Fruit fly (Drosophila melanogaster) whole organism, embryonic: ENCODE data around the gene CG4291.

ENCODE experiments used
- Ada2b ChIP-seq: fragments of 200-800 bp; sonication (Bioruptor generic); IDR thresholded peaks from 2 replicates; pipeline ENCODE4 v1.3.6; 2022; ENCODE audit warnings: missing biosample characterization, missing genetic modification characterization
- Adf1 ChIP-seq: fragments of 200-800 bp; sonication (Bioruptor generic); IDR thresholded peaks from 2 replicates; pipeline ENCODE4 v1.3.6; 2022; ENCODE audit warnings: missing biosample characterization, missing genetic modification characterization
- Awh ChIP-seq: fragments of 200-800 bp; sonication (Bioruptor generic); IDR thresholded peaks from 2 replicates; pipeline ENCODE4, ENCODE4 v1.3.6; 2022; ENCODE audit warnings: missing biosample characterization, missing genetic modification characterization
- BtbVII ChIP-seq: fragments of 200-800 bp; sonication (Bioruptor generic); optimal IDR thresholded peaks from 3 replicates; lab custom pipeline; 2017; ENCODE audit warnings: missing biosample characterization, mild to moderate bottlenecking, missing genetic modification characterization
- CG10147 ChIP-seq: fragments of 200-800 bp; sonication (Bioruptor generic); optimal IDR thresholded peaks from 2 replicates; lab custom pipeline; 2019; ENCODE audit warnings: missing biosample characterization, mild to moderate bottlenecking, missing genetic modification characterization, moderate library complexity
- CG11504 ChIP-seq: fragments of 200-800 bp; sonication (Bioruptor generic); optimal IDR thresholded peaks from 3 replicates; lab custom pipeline; 2019; ENCODE audit warnings: missing biosample characterization, mild to moderate bottlenecking, missing genetic modification characterization, moderate library complexity
- CG12299 ChIP-seq: fragments of 200-800 bp; sonication (Bioruptor generic); optimal IDR thresholded peaks from 2 replicates; lab custom pipeline; 2018; ENCODE audit warnings: missing biosample characterization, mild to moderate bottlenecking, missing genetic modification characterization
- CG13296 ChIP-seq: fragments of 200-800 bp; sonication (Bioruptor generic); optimal IDR thresholded peaks from 3 replicates; lab custom pipeline; 2018; ENCODE audit warnings: missing biosample characterization, mild to moderate bottlenecking, missing genetic modification characterization
- CG14441 ChIP-seq: fragments of 200-800 bp; sonication (Bioruptor generic); IDR thresholded peaks from 2 replicates; pipeline ENCODE4 v1.3.6; 2022; ENCODE audit warnings: missing biosample characterization, missing genetic modification characterization
- CG14860 ChIP-seq: fragments of 200-800 bp; sonication (Bioruptor generic); IDR thresholded peaks from 3 replicates; pipeline ENCODE4 v1.3.6; 2022; ENCODE audit warnings: missing biosample characterization, missing genetic modification characterization; ENCODE audit not compliant: partially characterized antibody
- CG17186 ChIP-seq: fragments of 200-800 bp; sonication (Bioruptor generic); optimal IDR thresholded peaks from 3 replicates; lab custom pipeline; 2017; ENCODE audit warnings: missing biosample characterization, missing genetic modification reagents, missing genetic modification characterization
- CG2712 ChIP-seq: fragments of 200-800 bp; optimal IDR thresholded peaks from 3 replicates; lab custom pipeline; 2019; ENCODE audit warnings: missing biosample characterization, mild to moderate bottlenecking, missing genetic modification characterization, moderate library complexity
- CG31365 ChIP-seq: fragments of 200-800 bp; sonication (Bioruptor generic); optimal IDR thresholded peaks from 2 replicates; lab custom pipeline; 2018; ENCODE audit warnings: missing biosample characterization, mild to moderate bottlenecking, missing genetic modification characterization
- CG32772 ChIP-seq: fragments of 200-800 bp; sonication (Bioruptor generic); IDR thresholded peaks from 2 replicates; pipeline ENCODE4 v1.3.6; 2022; ENCODE audit warnings: missing biosample characterization, missing genetic modification characterization
- CG4282 ChIP-seq: fragments of 200-800 bp; sonication (Bioruptor generic); optimal IDR thresholded peaks from 2 replicates; lab custom pipeline; 2016; ENCODE audit warnings: missing biosample characterization, missing genetic modification characterization
- CG4360 ChIP-seq: fragments of 200-800 bp; sonication (Bioruptor generic); IDR thresholded peaks from 2 replicates; pipeline ENCODE4 v1.3.6; 2022; ENCODE audit warnings: missing biosample characterization, missing genetic modification characterization
- CG7839 ChIP-seq: fragments of 200-800 bp; sonication (Bioruptor generic); optimal IDR thresholded peaks from 3 replicates; lab custom pipeline; 2018; ENCODE audit warnings: missing biosample characterization, mild to moderate bottlenecking, missing genetic modification characterization, moderate library complexity
- CG8290 ChIP-seq, 3 experiments: fragments of 200-800 bp; sonication (Bioruptor generic); optimal IDR thresholded peaks; 2 replicates each; lab custom pipeline; 2016 to 2019; ENCODE audit warnings: missing biosample characterization in 3 of 3, missing genetic modification characterization in 3 of 3, mild to moderate bottlenecking in 2 of 3, moderate library complexity in 1 of 3
- CG8765 ChIP-seq: fragments of 200-800 bp; sonication (Bioruptor generic); IDR thresholded peaks from 2 replicates; pipeline ENCODE4 v1.3.6; 2022; ENCODE audit warnings: missing biosample characterization, missing genetic modification characterization
- CG8944 ChIP-seq: fragments of 200-800 bp; sonication (Bioruptor generic); optimal IDR thresholded peaks from 3 replicates; lab custom pipeline; 2016; ENCODE audit warnings: missing biosample characterization, missing genetic modification characterization
- CHES-1-like ChIP-seq: fragments of 200-800 bp; sonication (Bioruptor generic); optimal IDR thresholded peaks from 2 replicates; lab custom pipeline; 2016; ENCODE audit warnings: missing biosample characterization, missing genetic modification characterization
- Dad ChIP-seq: fragments of 200-800 bp; sonication (Bioruptor generic); optimal IDR thresholded peaks from 3 replicates; lab custom pipeline; 2016; ENCODE audit warnings: missing biosample characterization, missing genetic modification characterization
- Dfd ChIP-seq, 2 experiments: fragments of >200 bp; optimal IDR thresholded peaks; 2 replicates each; lab custom pipeline; 2017; ENCODE audit warnings: missing biosample characterization in 2 of 2, missing genetic modification characterization in 2 of 2
- Dref ChIP-seq: fragments of 200-800 bp; sonication (Bioruptor generic); IDR thresholded peaks from 2 replicates; pipeline ENCODE4 v1.3.6; 2022; ENCODE audit warnings: missing biosample characterization, missing genetic modification characterization
- Drgx ChIP-seq: fragments of 200-800 bp; sonication (Bioruptor generic); IDR thresholded peaks from 2 replicates; pipeline ENCODE4 v1.3.6; 2022; ENCODE audit warnings: missing biosample characterization, missing genetic modification characterization
- ERR ChIP-seq: fragments of 200-800 bp; sonication (Bioruptor generic); optimal IDR thresholded peaks from 2 replicates; lab custom pipeline; 2016; ENCODE audit warnings: missing biosample characterization, missing genetic modification characterization
- GATAe ChIP-seq: fragments of 200-800 bp; sonication (Bioruptor generic); conservative IDR thresholded peaks from 2 replicates; pipeline ENCODE4 v1.3.6; 2022; ENCODE audit warnings: missing biosample characterization, missing genetic modification characterization
- HLH54F ChIP-seq: fragments of 200-800 bp; sonication (Bioruptor generic); optimal IDR thresholded peaks from 3 replicates; lab custom pipeline; 2016; ENCODE audit warnings: missing biosample characterization, missing genetic modification characterization
- Kr ChIP-seq: fragments of 200-800 bp; sonication (Bioruptor generic); optimal IDR thresholded peaks from 2 replicates; lab custom pipeline; 2017; ENCODE audit warnings: missing biosample characterization, mild to moderate bottlenecking, missing genetic modification characterization
- Myb ChIP-seq: fragments of 200-800 bp; sonication (Bioruptor generic); optimal IDR thresholded peaks from 2 replicates; lab custom pipeline; 2016; ENCODE audit warnings: missing biosample characterization, missing genetic modification characterization
- Pdp1 ChIP-seq, 2 experiments: fragments of 200-800 bp; sonication (Bioruptor generic); optimal IDR thresholded peaks; 3 replicates each; lab custom pipeline; 2016; ENCODE audit warnings: missing biosample characterization in 2 of 2, missing genetic modification characterization in 2 of 2, mild to moderate bottlenecking in 1 of 2, moderate library complexity in 1 of 2
- Ssrp ChIP-seq: fragments of 200-800 bp; sonication (Bioruptor generic); optimal IDR thresholded peaks from 2 replicates; lab custom pipeline; 2018; ENCODE audit warnings: missing biosample characterization, mild to moderate bottlenecking, missing genetic modification characterization, moderate library complexity
- Usf ChIP-seq: fragments of 200-800 bp; sonication (Bioruptor generic); optimal IDR thresholded peaks from 2 replicates; lab custom pipeline; 2017; ENCODE audit warnings: missing genotype, missing biosample characterization, missing genetic modification characterization
- abd-A ChIP-seq: fragments of 200-800 bp; sonication (Bioruptor generic); optimal IDR thresholded peaks from 3 replicates; lab custom pipeline; 2019; ENCODE audit warnings: missing biosample characterization, mild to moderate bottlenecking, missing genetic modification characterization, moderate library complexity
- bbx ChIP-seq: fragments of 200-800 bp; sonication (Bioruptor generic); IDR thresholded peaks from 2 replicates; pipeline ENCODE4 v1.3.6; 2022; ENCODE audit warnings: missing biosample characterization, missing genetic modification characterization; ENCODE audit not compliant: partially characterized antibody
- croc ChIP-seq: fragments of 200-800 bp; sonication (Bioruptor generic); conservative IDR thresholded peaks from 3 replicates; pipeline ENCODE4 v1.3.6; 2022; ENCODE audit warnings: missing biosample characterization, missing genetic modification characterization
- esg ChIP-seq: fragments of 200-800 bp; sonication (Bioruptor generic); conservative IDR thresholded peaks from 2 replicates; pipeline ENCODE4 v1.3.6; 2022; ENCODE audit warnings: missing biosample characterization, missing genetic modification characterization
- fd3F ChIP-seq: fragments of 200-800 bp; sonication (Bioruptor generic); optimal IDR thresholded peaks from 2 replicates; lab custom pipeline; 2018; ENCODE audit warnings: missing biosample characterization, mild to moderate bottlenecking, missing genetic modification characterization, moderate library complexity
- kay ChIP-seq: fragments of 200-800 bp; sonication (Bioruptor generic); optimal IDR thresholded peaks from 2 replicates; lab custom pipeline; 2016; ENCODE audit warnings: missing biosample characterization, missing genetic modification characterization
- lov ChIP-seq, 2 experiments: fragments of 200-800 bp in 1 of 2; fragments of >200 bp in 1 of 2; sonication (Bioruptor generic) in 1 of 2; IDR thresholded peaks in 1 of 2; optimal IDR thresholded peaks in 1 of 2; 2 replicates in 1 of 2; 3 replicates in 1 of 2; pipeline versions ENCODE4 v1.3.6 to Lab custom; 2017 to 2022; ENCODE audit warnings: missing biosample characterization in 1 of 2, missing genetic modification characterization in 1 of 2
- oc ChIP-seq: fragments of 200-800 bp; sonication (Bioruptor generic); optimal IDR thresholded peaks from 2 replicates; lab custom pipeline; 2018; ENCODE audit warnings: missing biosample characterization, mild to moderate bottlenecking, missing genetic modification characterization, moderate library complexity
- rib ChIP-seq: fragments of 200-800 bp; sonication (Bioruptor generic); IDR thresholded peaks from 2 replicates; pipeline ENCODE4 v1.3.6; 2022; ENCODE audit warnings: missing biosample characterization, missing genetic modification characterization
- sima ChIP-seq: fragments of 200-800 bp; sonication (Bioruptor generic); optimal IDR thresholded peaks from 2 replicates; lab custom pipeline; 2016; ENCODE audit warnings: missing biosample characterization, missing genetic modification characterization
- sug ChIP-seq: fragments of 200-800 bp; optimal IDR thresholded peaks from 2 replicates; lab custom pipeline; 2019; ENCODE audit warnings: missing biosample characterization, mild to moderate bottlenecking, missing genetic modification characterization, moderate library complexity
- trh ChIP-seq: fragments of 200-800 bp; sonication (Bioruptor generic); optimal IDR thresholded peaks from 2 replicates; lab custom pipeline; 2016; ENCODE audit warnings: missing biosample characterization, missing genetic modification characterization
- vfl ChIP-seq: fragments of 200-800 bp; sonication (Bioruptor generic); optimal IDR thresholded peaks from 2 replicates; lab custom pipeline; 2016; ENCODE audit warnings: missing biosample characterization, missing genetic modification characterization
- wdn ChIP-seq: fragments of 200-800 bp; sonication (Bioruptor generic); IDR thresholded peaks from 2 replicates; pipeline ENCODE4 v1.3.6; 2022; ENCODE audit warnings: missing biosample characterization, missing genetic modification characterization
- wor ChIP-seq: fragments of 200-800 bp; sonication (Bioruptor generic); IDR thresholded peaks from 2 replicates; pipeline ENCODE4 v1.3.6; 2022; ENCODE audit warnings: missing biosample characterization, missing genetic modification characterization

CG4291 gene

dm6 chr2L:866950-867744 is 14.6 kb upstream of the CG4291 start (continued):
- peak; percentile 88 for TF ChIP-seq CG8290 (GFP tag; optimal IDR thresholded peaks at IDR 0.05; lab: Kevin White, UChicago)
- peak; percentile 26 to 98 for TF ChIP-seq CG8290 (tag; optimal IDR thresholded peaks at IDR 0.05; lab: Kevin White, UChicago)
- TF ChIP-seq vfl (GFP tag; lab: Kevin White, UChicago): peak; percentile 79
- TF ChIP-seq Ssrp (tag; lab: Kevin White, UChicago): peak; percentile 90
- peak; percentile 93 for TF ChIP-seq CG13296 (GFP tag; lab: Kevin White, UChicago)
- TF ChIP-seq CG8944 (GFP tag; lab: Kevin White, UChicago): peak; percentile 83
- no peak for TF ChIP-seq CG14860
- peak; percentile 90 for TF ChIP-seq Dad
- peak; percentile 59 for TF ChIP-seq GATAe
- peak; percentile 91 for TF ChIP-seq fd3F (GFP tag; lab: Kevin White, UChicago)
- peak; percentile 84 for TF ChIP-seq kay
- peak; percentile 65 for TF ChIP-seq Myb (GFP tag; lab: Kevin White, UChicago)
- no peak for TF ChIP-seq Kr (GFP tag; lab: Kevin White, UChicago)
- TF ChIP-seq CG17186 (GFP tag; lab: Kevin White, UChicago): peak; percentile 2
- TF ChIP-seq CG7839 (tag; lab: Kevin White, UChicago): peak; percentile 95
- peak; percentile 97 for TF ChIP-seq Drgx (GFP tag; lab: Robert Waterston, UW)
- TF ChIP-seq oc (tag; lab: Kevin White, UChicago): peak; percentile 89
- peak; percentile 85 for TF ChIP-seq ERR (GFP tag; lab: Kevin White, UChicago)
- peak; percentile 90 for TF ChIP-seq CG10147 (GFP tag; lab: Kevin White, UChicago)
- TF ChIP-seq CG2712 (tag; lab: Kevin White, UChicago): peak; percentile 90
- peak; percentile 93 for TF ChIP-seq HLH54F (GFP tag; lab: Kevin White, UChicago)
- TF ChIP-seq Usf (GFP tag; lab: Kevin White, UChicago): peak; percentile 79
- peak; percentile 97 for TF ChIP-seq CG14441 (GFP tag; lab: Robert Waterston, UW)
- TF ChIP-seq sug (tag; lab: Kevin White, UChicago): peak; percentile 89
- TF ChIP-seq CG32772 (GFP tag; lab: Robert Waterston, UW): peak; percentile 92
- peak; percentile 69 for TF ChIP-seq trh (GFP tag; lab: Kevin White, UChicago)
- peak; percentile 64 for TF ChIP-seq CG4360 (GFP tag; lab: Robert Waterston, UW)
- TF ChIP-seq wdn: peak; percentile 91
- peak; percentile 67 for TF ChIP-seq Adf1 (GFP tag; lab: Robert Waterston, UW)
- TF ChIP-seq CG8765: peak; percentile 91
- peak; percentile 85 for TF ChIP-seq croc (GFP tag; lab: Robert Waterston, UW)
- TF ChIP-seq wor: peak; percentile 84
- no peak; the same call in 1 of the 2 replicates for TF ChIP-seq bbx
- TF ChIP-seq CHES-1-like (GFP tag; lab: Kevin White, UChicago): peak; percentile 84
- peak; percentile 93 for TF ChIP-seq Ada2b
- peak; percentile 93 for TF ChIP-seq CG11504 (tag; lab: Kevin White, UChicago)
- TF ChIP-seq Dfd (GFP tag; optimal IDR thresholded peaks at IDR 0.05; lab: Kevin White, UChicago): no peak
- TF ChIP-seq Dref (GFP tag; lab: Robert Waterston, UW): no peak
- peak; percentile 57 for TF ChIP-seq abd-A (tag; lab: Kevin White, UChicago)
- no peak for TF ChIP-seq lov (optimal IDR thresholded peaks at IDR 0.05; lab: Kevin White, UChicago)
- peak; percentile 95 for TF ChIP-seq lov (GFP tag; IDR thresholded peaks at IDR 0.05; lab: Robert Waterston, UW)
- peak; percentile 95 for TF ChIP-seq Awh
- TF ChIP-seq esg (GFP tag; lab: Robert Waterston, UW): peak; percentile 92
- TF ChIP-seq rib: peak; percentile 95
- peak; percentile 32 for TF ChIP-seq CG4282 (GFP tag; lab: Kevin White, UChicago)
- TF ChIP-seq CG31365 (tag; lab: Kevin White, UChicago): peak; percentile 81
- TF ChIP-seq Pdp1 (GFP tag; optimal IDR thresholded peaks at IDR 0.05; lab: Kevin White, UChicago): peak; percentile 91 to 94
- peak; percentile 93 for TF ChIP-seq CG12299 (tag; lab: Kevin White, UChicago)
- peak; percentile 90 for TF ChIP-seq BtbVII (GFP tag; lab: Kevin White, UChicago)
- TF ChIP-seq sima (GFP tag; lab: Kevin White, UChicago): peak; percentile 75
